Fruit fly (Drosophila melanogaster) whole organism, prepupa: ENCODE data around the gene RSG7.

Experiments
- Blimp-1 ChIP-seq: fragments of 200-800 bp; sonication (Bioruptor generic); optimal IDR thresholded peaks from 3 replicates; lab custom pipeline; 2017; ENCODE audit warnings: missing biosample characterization, missing genetic modification characterization, mild to moderate bottlenecking, moderate library complexity, missing genetic modification reagents
- CG10631 ChIP-seq: fragments of 200-800 bp; sonication (Bioruptor generic); optimal IDR thresholded peaks from 2 replicates; lab custom pipeline; 2016; ENCODE audit warnings: missing biosample characterization, missing genetic modification characterization
- CG11294 ChIP-seq: fragments of 200-800 bp; sonication (Bioruptor generic); IDR thresholded peaks from 2 replicates; pipeline ENCODE4 v1.3.6; 2022; ENCODE audit warnings: missing biosample characterization, missing genetic modification characterization
- CG11762 ChIP-seq: fragments of 200-800 bp; sonication (Bioruptor generic); optimal IDR thresholded peaks from 3 replicates; lab custom pipeline; 2016; ENCODE audit warnings: missing biosample characterization, missing genetic modification characterization; ENCODE audit not compliant: insufficient read depth
- CG11902 ChIP-seq: fragments of 200-800 bp; sonication (Bioruptor generic); optimal IDR thresholded peaks from 3 replicates; lab custom pipeline; 2016; ENCODE audit warnings: missing biosample characterization, missing genetic modification characterization
- CG15336 ChIP-seq: fragments of 200-800 bp; sonication (Bioruptor generic); IDR thresholded peaks from 2 replicates; pipeline ENCODE4 v1.3.6; 2022; ENCODE audit warnings: missing biosample characterization, missing genetic modification characterization
- CG16779 ChIP-seq: fragments of 200-800 bp; sonication (Bioruptor generic); optimal IDR thresholded peaks from 3 replicates; lab custom pipeline; 2017; ENCODE audit warnings: missing biosample characterization, mild to moderate bottlenecking, missing genetic modification characterization
- CG3032 ChIP-seq: fragments of 200-800 bp; optimal IDR thresholded peaks from 2 replicates; lab custom pipeline; 2019; ENCODE audit warnings: missing biosample characterization, mild to moderate bottlenecking, missing genetic modification characterization, moderate library complexity
- CG31627 ChIP-seq: fragments of 200-800 bp; sonication (Bioruptor generic); optimal IDR thresholded peaks from 3 replicates; lab custom pipeline; 2016; ENCODE audit warnings: missing biosample characterization, missing genetic modification characterization
- CG32006 ChIP-seq: fragments of 200-800 bp; sonication (Bioruptor generic); optimal IDR thresholded peaks from 3 replicates; lab custom pipeline; 2017; ENCODE audit warnings: missing biosample characterization, mild to moderate bottlenecking, missing genetic modification characterization
- CG34406 ChIP-seq: fragments of 200-800 bp; sonication (Bioruptor generic); optimal IDR thresholded peaks from 3 replicates; lab custom pipeline; 2016; ENCODE audit warnings: missing biosample characterization, missing genetic modification characterization
- CG3919 ChIP-seq: fragments of 200-800 bp; sonication (Bioruptor generic); optimal IDR thresholded peaks from 3 replicates; lab custom pipeline; 2016; ENCODE audit warnings: missing biosample characterization, missing genetic modification characterization
- CG6276 ChIP-seq: fragments of 200-800 bp; sonication (Bioruptor generic); optimal IDR thresholded peaks from 2 replicates; lab custom pipeline; 2017; ENCODE audit warnings: missing biosample characterization, mild to moderate bottlenecking, missing genetic modification characterization
- CG6808 ChIP-seq: fragments of 200-800 bp; sonication (Bioruptor generic); optimal IDR thresholded peaks from 3 replicates; lab custom pipeline; 2017; ENCODE audit warnings: missing biosample characterization, missing genetic modification characterization, mild to moderate bottlenecking, moderate library complexity, missing genetic modification reagents
- CG6854 ChIP-seq: fragments of 200-800 bp; sonication (Bioruptor generic); optimal IDR thresholded peaks from 2 replicates; lab custom pipeline; 2017; ENCODE audit warnings: missing biosample characterization, mild to moderate bottlenecking, missing genetic modification characterization
- CG7368 ChIP-seq: fragments of 200-800 bp; sonication (Bioruptor generic); optimal IDR thresholded peaks from 3 replicates; lab custom pipeline; 2016; ENCODE audit warnings: missing biosample characterization, missing genetic modification characterization
- CG8119 ChIP-seq: fragments of 200-800 bp; sonication (Bioruptor generic); IDR thresholded peaks from 3 replicates; pipeline ENCODE4 v1.3.6; 2022; ENCODE audit warnings: missing biosample characterization, missing genetic modification characterization
- CG8319 ChIP-seq: fragments of 200-800 bp; sonication (Bioruptor generic); optimal IDR thresholded peaks from 3 replicates; lab custom pipeline; 2016; ENCODE audit warnings: missing biosample characterization, missing genetic modification characterization
- CG8632 ChIP-seq: fragments of 200-800 bp; sonication (Bioruptor generic); optimal IDR thresholded peaks from 3 replicates; lab custom pipeline; 2016; ENCODE audit warnings: missing biosample characterization, missing genetic modification characterization
- Eip78C ChIP-seq: fragments of 200-800 bp; sonication (Bioruptor generic); peaks from one replicate; lab custom pipeline; 2016; ENCODE audit warnings: missing biosample characterization, missing genetic modification characterization
- Eip93F ChIP-seq: fragments of 200-800 bp; sonication (Bioruptor generic); optimal IDR thresholded peaks from 2 replicates; lab custom pipeline; 2016; ENCODE audit warnings: missing biosample characterization, mild to moderate bottlenecking, missing genetic modification characterization
- Ets21C ChIP-seq: fragments of 200-800 bp; sonication (Bioruptor generic); optimal IDR thresholded peaks from 3 replicates; lab custom pipeline; 2016; ENCODE audit warnings: missing biosample characterization, missing genetic modification characterization
- Ets96B ChIP-seq: fragments of 200-800 bp; optimal IDR thresholded peaks from 2 replicates; lab custom pipeline; 2019; ENCODE audit warnings: missing biosample characterization, mild to moderate bottlenecking, missing genetic modification characterization, moderate library complexity
- Gug ChIP-seq: fragments of 200-800 bp; sonication (Bioruptor generic); IDR thresholded peaks from 2 replicates; pipeline ENCODE4 v1.3.6; 2022; ENCODE audit warnings: missing biosample characterization, missing genetic modification characterization
- Hr38 ChIP-seq: sonication (Bioruptor generic); optimal IDR thresholded peaks from 2 replicates; lab custom pipeline; 2016; ENCODE audit warnings: missing biosample characterization, missing genetic modification characterization
- Hr39 ChIP-seq: fragments of 200-800 bp; sonication (Bioruptor generic); optimal IDR thresholded peaks from 2 replicates; lab custom pipeline; 2016; ENCODE audit warnings: missing biosample characterization, missing genetic modification characterization
- Hr4 ChIP-seq: fragments of 200-800 bp; sonication (Bioruptor generic); optimal IDR thresholded peaks from 3 replicates; lab custom pipeline; 2016; ENCODE audit warnings: missing biosample characterization, missing genetic modification characterization
- Met ChIP-seq: fragments of 200-800 bp; sonication (Bioruptor generic); optimal IDR thresholded peaks from 3 replicates; lab custom pipeline; 2016; ENCODE audit warnings: missing biosample characterization, missing genetic modification characterization
- OdsH ChIP-seq: fragments of 200-800 bp; sonication (Bioruptor generic); optimal IDR thresholded peaks from 3 replicates; lab custom pipeline; 2016; ENCODE audit warnings: missing biosample characterization, missing genetic modification characterization
- Smox ChIP-seq: fragments of 200-800 bp; sonication (Bioruptor generic); optimal IDR thresholded peaks from 3 replicates; lab custom pipeline; 2016; ENCODE audit warnings: missing biosample characterization, missing genetic modification characterization
- Sox102F ChIP-seq: fragments of 200-800 bp; sonication (Bioruptor generic); optimal IDR thresholded peaks from 2 replicates; lab custom pipeline; 2016; ENCODE audit warnings: missing biosample characterization, mild to moderate bottlenecking, missing genetic modification characterization
- Sox14 ChIP-seq: fragments of 200-800 bp; sonication (Bioruptor generic); optimal IDR thresholded peaks from 3 replicates; lab custom pipeline; 2016; ENCODE audit warnings: missing biosample characterization, missing genetic modification characterization
- Sox15 ChIP-seq: fragments of 200-800 bp; sonication (Bioruptor generic); optimal IDR thresholded peaks from 3 replicates; lab custom pipeline; 2016; ENCODE audit warnings: missing biosample characterization, missing genetic modification characterization
- achi ChIP-seq: fragments of 200-800 bp; sonication (Bioruptor generic); optimal IDR thresholded peaks from 3 replicates; lab custom pipeline; 2016; ENCODE audit warnings: missing biosample characterization, missing genetic modification characterization
- acj6 ChIP-seq: fragments of 200-800 bp; sonication (Bioruptor generic); optimal IDR thresholded peaks from 3 replicates; lab custom pipeline; 2016; ENCODE audit warnings: missing biosample characterization, missing genetic modification characterization
- cyc ChIP-seq: fragments of 200-800 bp; sonication (Bioruptor generic); optimal IDR thresholded peaks from 3 replicates; lab custom pipeline; 2016; ENCODE audit warnings: missing biosample characterization, missing genetic modification characterization
- dac ChIP-seq: fragments of 200-800 bp; sonication (Bioruptor generic); optimal IDR thresholded peaks from 2 replicates; lab custom pipeline; 2017; ENCODE audit warnings: missing biosample characterization, mild to moderate bottlenecking, missing genetic modification characterization
- dsx ChIP-seq: fragments of 200-800 bp; optimal IDR thresholded peaks from 3 replicates; lab custom pipeline; 2019; ENCODE audit warnings: missing biosample characterization, mild to moderate bottlenecking, missing genetic modification characterization, moderate library complexity; ENCODE audit not compliant: poor library complexity, severe bottlenecking
- eg ChIP-seq: fragments of 200-800 bp; sonication (Bioruptor generic); IDR thresholded peaks from 3 replicates; pipeline ENCODE4 v1.3.6; 2022; ENCODE audit warnings: missing biosample characterization, missing genetic modification characterization
- esn ChIP-seq: fragments of 200-800 bp; sonication (Bioruptor generic); optimal IDR thresholded peaks from 2 replicates; lab custom pipeline; 2016; ENCODE audit warnings: missing biosample characterization, mild to moderate bottlenecking, missing genetic modification characterization, moderate library complexity
- fkh ChIP-seq: fragments of 200-800 bp; sonication (Bioruptor generic); optimal IDR thresholded peaks from 3 replicates; lab custom pipeline; 2017; ENCODE audit warnings: missing biosample characterization, mild to moderate bottlenecking, missing genetic modification characterization, moderate library complexity
- lz ChIP-seq: fragments of 200-800 bp; sonication (Bioruptor generic); optimal IDR thresholded peaks from 3 replicates; lab custom pipeline; 2016; ENCODE audit warnings: missing biosample characterization, missing genetic modification characterization
- pdm3 ChIP-seq: fragments of 200-800 bp; sonication (Bioruptor generic); optimal IDR thresholded peaks from 3 replicates; lab custom pipeline; 2016; ENCODE audit warnings: missing biosample characterization, missing genetic modification characterization
- salr ChIP-seq, 2 experiments: fragments of 200-800 bp; sonication (Bioruptor generic); optimal IDR thresholded peaks; 3 replicates each; lab custom pipeline; 2016 to 2018; ENCODE audit warnings: missing biosample characterization in 2 of 2, missing genetic modification characterization in 2 of 2, mild to moderate bottlenecking in 1 of 2
- ss ChIP-seq, 2 experiments: fragments of 200-800 bp; sonication (Bioruptor generic); optimal IDR thresholded peaks; 2 replicates in 1 of 2; 3 replicates in 1 of 2; lab custom pipeline; 2017 to 2018; ENCODE audit warnings: mild to moderate bottlenecking in 2 of 2, missing biosample characterization in 2 of 2, missing genetic modification characterization in 2 of 2, moderate library complexity in 1 of 2
- svp ChIP-seq: fragments of 200-800 bp; sonication (Bioruptor generic); peaks from one replicate; lab custom pipeline; 2016; ENCODE audit warnings: missing biosample characterization, missing genetic modification characterization
- topi ChIP-seq: fragments of 200-800 bp; sonication (Bioruptor generic); optimal IDR thresholded peaks from 3 replicates; lab custom pipeline; 2016; ENCODE audit warnings: missing biosample characterization, missing genetic modification characterization
- vri ChIP-seq: fragments of 200-800 bp; sonication (Bioruptor generic); optimal IDR thresholded peaks from 3 replicates; lab custom pipeline; 2016; ENCODE audit warnings: missing biosample characterization, mild to moderate bottlenecking, missing genetic modification characterization

Gene RSG7

dm6 chrX:16815168-16815567 is 29.1 kb downstream of the RSG7 start (continued):
- TF ChIP-seq Eip93F: no peak
- peak; percentile 80 for TF ChIP-seq CG15336
- TF ChIP-seq Ets96B (tag; lab: Kevin White, UChicago): peak; percentile 22
- TF ChIP-seq dac (GFP tag; lab: Kevin White, UChicago): no peak
- TF ChIP-seq CG8319 (GFP tag; lab: Kevin White, UChicago): no peak
- peak; percentile 22 for TF ChIP-seq pdm3 (GFP tag; lab: Kevin White, UChicago)
- TF ChIP-seq CG32006 (GFP tag; lab: Kevin White, UChicago): peak; percentile 62
- no peak for TF ChIP-seq Hr39 (GFP tag; lab: Kevin White, UChicago)
- peak; percentile 15 for TF ChIP-seq acj6
- no peak for TF ChIP-seq lz (GFP tag; lab: Kevin White, UChicago)
- no peak for TF ChIP-seq Sox15 (GFP tag; lab: Kevin White, UChicago)
- TF ChIP-seq Hr4 (GFP tag; lab: Kevin White, UChicago): peak; percentile 37
- TF ChIP-seq CG3032 (tag; lab: Kevin White, UChicago): peak; percentile 43
- no peak for TF ChIP-seq CG16779 (tag; lab: Kevin White, UChicago)
- no peak for TF ChIP-seq vri (GFP tag; lab: Kevin White, UChicago)
- peak; percentile 1 for TF ChIP-seq Smox (GFP tag; lab: Kevin White, UChicago)
- peak; percentile 6 for TF ChIP-seq CG10631 (GFP tag; lab: Kevin White, UChicago)
- peak; percentile 10 for TF ChIP-seq Met (GFP tag; lab: Kevin White, UChicago)
- peak; percentile 1 for TF ChIP-seq CG34406 (GFP tag; lab: Kevin White, UChicago)
- peak; percentile 43 to 48 for TF ChIP-seq ss (GFP tag; optimal IDR thresholded peaks at IDR 0.05; lab: Kevin White, UChicago)
- no peak for TF ChIP-seq esn
- peak; percentile 9 for TF ChIP-seq topi (GFP tag; lab: Kevin White, UChicago)
- peak; percentile 73 for TF ChIP-seq svp (GFP tag; lab: Kevin White, UChicago)
- TF ChIP-seq salr (GFP tag; optimal IDR thresholded peaks at IDR 0.05; lab: Kevin White, UChicago): peak in 1 of 2 experiments; percentile 27
- TF ChIP-seq Sox102F (GFP tag; lab: Kevin White, UChicago): no peak
- TF ChIP-seq CG8119 (GFP tag; lab: Robert Waterston, UW): peak; percentile 72
- TF ChIP-seq Blimp-1: no peak
- no peak for TF ChIP-seq Hr38
- no peak for TF ChIP-seq CG7368 (GFP tag; lab: Kevin White, UChicago)
- no peak for TF ChIP-seq CG6854
- TF ChIP-seq fkh (GFP tag; lab: Kevin White, UChicago): no peak
- no peak for TF ChIP-seq CG31627 (GFP tag; lab: Kevin White, UChicago)
- TF ChIP-seq CG11762 (GFP tag; lab: Kevin White, UChicago): no peak
- TF ChIP-seq CG6276 (GFP tag; lab: Kevin White, UChicago): peak; percentile 35
- no peak for TF ChIP-seq Sox14 (GFP tag; lab: Kevin White, UChicago)
- TF ChIP-seq dsx (GFP tag; lab: Kevin White, UChicago): peak; percentile 49

dm6 chrX:16814351-16814750 is 29.9 kb downstream of the RSG7 start:
- TF ChIP-seq vri (GFP tag; lab: Kevin White, UChicago): no peak
- 0 out of 2 replicates have a peak, but pooled peaks have one; percentile 44 for TF ChIP-seq CG15336
- TF ChIP-seq CG11902: no peak
- TF ChIP-seq dsx (GFP tag; lab: Kevin White, UChicago): no peak
- TF ChIP-seq lz (GFP tag; lab: Kevin White, UChicago): no peak
- TF ChIP-seq cyc: no peak
- TF ChIP-seq CG6808 (GFP tag; lab: Kevin White, UChicago): no peak
- no peak for TF ChIP-seq Ets21C
- TF ChIP-seq CG3919 (GFP tag; lab: Kevin White, UChicago): peak; percentile 16
- peak; percentile 6 for TF ChIP-seq CG10631 (GFP tag; lab: Kevin White, UChicago)
- TF ChIP-seq OdsH (GFP tag; lab: Kevin White, UChicago): peak; percentile 31
- peak; percentile 69 for TF ChIP-seq Eip78C (GFP tag; lab: Kevin White, UChicago)
- TF ChIP-seq CG7368 (GFP tag; lab: Kevin White, UChicago): peak; percentile 4
- peak; percentile 40; the same call in 1 of the 3 replicates for TF ChIP-seq eg (GFP tag; lab: Robert Waterston, UW)
- no peak for TF ChIP-seq CG8119 (GFP tag; lab: Robert Waterston, UW)
- TF ChIP-seq acj6: peak; percentile 12
- TF ChIP-seq CG11762 (GFP tag; lab: Kevin White, UChicago): no peak
- TF ChIP-seq CG16779 (tag; lab: Kevin White, UChicago): no peak
- TF ChIP-seq dac (GFP tag; lab: Kevin White, UChicago): no peak
- no peak for TF ChIP-seq CG31627 (GFP tag; lab: Kevin White, UChicago)
- TF ChIP-seq CG8632 (GFP tag; lab: Kevin White, UChicago): no peak
- TF ChIP-seq Ets96B (tag; lab: Kevin White, UChicago): peak; percentile 1
- peak; percentile 26; the same call in 1 of the 2 replicates for TF ChIP-seq CG11294 (GFP tag; lab: Robert Waterston, UW)
- TF ChIP-seq CG6854: no peak
- TF ChIP-seq Hr38: no peak
- TF ChIP-seq Hr4 (GFP tag; lab: Kevin White, UChicago): peak; percentile 18
- TF ChIP-seq Gug (GFP tag; lab: Robert Waterston, UW): no peak
- TF ChIP-seq CG3032 (tag; lab: Kevin White, UChicago): no peak
- no peak for TF ChIP-seq achi (GFP tag; lab: Kevin White, UChicago)
- peak; percentile 7 for TF ChIP-seq Met (GFP tag; lab: Kevin White, UChicago)
- peak; percentile 60 for TF ChIP-seq svp (GFP tag; lab: Kevin White, UChicago)
